Fruit fly (Drosophila melanogaster): Measurements from ENCODE around the gene Ccp84Af.

The Ccp84Af gene

dm6 chr3R:6668234-6668633 lies 21.8 kb downstream of the Ccp84Af start (continued):
- TF ChIP-seq tap (tag; optimal IDR thresholded peaks at IDR 0.05) = no peak
- TF ChIP-seq CG12659 (GFP tag; optimal IDR thresholded peaks at IDR 0.05) = no peak
- no peak for TF ChIP-seq CG9609 (GFP tag; optimal IDR thresholded peaks at IDR 0.05)
- no peak for TF ChIP-seq chn (GFP tag; optimal IDR thresholded peaks at IDR 0.05)
- TF ChIP-seq ci (GFP tag; IDR thresholded peaks at IDR 0.05) = no peak
- peak; percentile 28 for TF ChIP-seq sqz (GFP tag; optimal IDR thresholded peaks at IDR 0.05)
- TF ChIP-seq Side (GFP tag; optimal IDR thresholded peaks at IDR 0.05) = no peak
- TF ChIP-seq wdn (GFP tag; IDR thresholded peaks at IDR 0.05) = no peak
- TF ChIP-seq grau (tag; optimal IDR thresholded peaks at IDR 0.05) = no peak

- TF ChIP-seq BtbVII (GFP tag; optimal IDR thresholded peaks at IDR 0.05) (peak; percentile 8), CG16815 (GFP tag; optimal IDR thresholded peaks at IDR 0.05) (no peak), tup (GFP tag; optimal IDR thresholded peaks at IDR 0.05) (no peak), CG4820 (GFP tag; optimal IDR thresholded peaks at IDR 0.05) (peak; percentile 11), Mes4 (GFP tag; optimal IDR thresholded peaks at IDR 0.05) (no peak), Lhr (GFP tag; optimal IDR thresholded peaks at IDR 0.05) (peak; percentile 43), CkIIα-i1 (GFP tag; IDR thresholded peaks at IDR 0.05) (no peak), CG1603 (tag; optimal IDR thresholded peaks at IDR 0.05) (peak; percentile 75), CG33557 (GFP tag; optimal IDR thresholded peaks at IDR 0.05) (peak; percentile 70), unpg (GFP tag; optimal IDR thresholded peaks at IDR 0.05) (peak; percentile 34), org-1 (GFP tag; optimal IDR thresholded peaks at IDR 0.05) (peak; percentile 57), run (tag; optimal IDR thresholded peaks at IDR 0.05) (peak; percentile 1), PHDP (tag; optimal IDR thresholded peaks at IDR 0.05) (peak; percentile 38), nerfin-1 (tag; optimal IDR thresholded peaks at IDR 0.05) (peak; percentile 46), salm (tag; optimal IDR thresholded peaks at IDR 0.05) (peak; percentile 53), en (GFP tag; optimal IDR thresholded peaks at IDR 0.05) (peak; percentile 44), fd64A (GFP tag; optimal IDR thresholded peaks at IDR 0.05) (peak; percentile 70), CG33213 (GFP tag; optimal IDR thresholded peaks at IDR 0.05) (peak; percentile 8), Neu2 (GFP tag; optimal IDR thresholded peaks at IDR 0.05; ENCODE audit: borderline replicate concordance) (peak; percentile 90), NC2β (GFP tag; optimal IDR thresholded peaks at IDR 0.05) (peak; percentile 55), CG17361 (GFP tag; IDR thresholded peaks at IDR 0.05) (peak; percentile 20; the same call in 1 of the 3 replicates), gem (tag; optimal IDR thresholded peaks at IDR 0.05) (peak; percentile 56), CG9727 (GFP tag; optimal IDR thresholded peaks at IDR 0.05) (peak; percentile 84), lola (GFP tag; optimal IDR thresholded peaks at IDR 0.05) (peak in 1 of 3 experiments; percentile 59), CG12391 (tag; optimal IDR thresholded peaks at IDR 0.05) (peak; percentile 36), CG11398 (GFP tag; optimal IDR thresholded peaks at IDR 0.05) (peak; percentile 39), Sin3A (optimal IDR thresholded peaks at IDR 0.05) (no peak), CG7745 (tag; optimal IDR thresholded peaks at IDR 0.05) (peak; percentile 83), grn (GFP tag; optimal IDR thresholded peaks at IDR 0.05) (peak; percentile 79), fd102C (GFP tag; optimal IDR thresholded peaks at IDR 0.05) (peak; percentile 98), fu2 (GFP tag; optimal IDR thresholded peaks at IDR 0.05) (no peak), btn (GFP tag; optimal IDR thresholded peaks at IDR 0.05) (peak; percentile 5), Asciz (GFP tag; optimal IDR thresholded peaks at IDR 0.05) (peak; percentile 48), Awh (GFP tag; IDR thresholded peaks at IDR 0.05) (0 out of 2 replicates have a peak, but pooled peaks have one; percentile 6), Dll (GFP tag; IDR thresholded peaks at IDR 0.05; ENCODE audit: partially characterized antibody) (no peak), Dad (GFP tag; optimal IDR thresholded peaks at IDR 0.05) (no peak), gfzf (GFP tag; optimal IDR thresholded peaks at IDR 0.05) (no peak), ac (GFP tag; optimal IDR thresholded peaks at IDR 0.05) (peak; percentile 89), sim (GFP tag; IDR thresholded peaks at IDR 0.05) (no peak), Ada2b (GFP tag; IDR thresholded peaks at IDR 0.05) (no peak), gsb-n (tag; optimal IDR thresholded peaks at IDR 0.05) (peak; percentile 73)
Measured at dm6 chr3R:6667245-6667644, 22.8 kb downstream of the Ccp84Af start.
